Fruit fly (Drosophila melanogaster) whole organism, embryonic: ENCODE data around the gene Hsp67Ba.

Source experiments
- Atf-2 ChIP-seq: fragments of 200-800 bp; sonication (Bioruptor generic); optimal IDR thresholded peaks from 2 replicates; lab custom pipeline; 2016; ENCODE audit warnings: missing biosample characterization, missing genetic modification characterization
- CG10431 ChIP-seq: fragments of 200-800 bp; sonication (Bioruptor generic); optimal IDR thresholded peaks from 3 replicates; lab custom pipeline; 2018; ENCODE audit warnings: missing biosample characterization, mild to moderate bottlenecking, missing genetic modification characterization
- Eip74EF ChIP-seq, 2 experiments: fragments of 200-800 bp in 1 of 2; fragments of >200 bp in 1 of 2; sonication (Bioruptor generic) in 1 of 2; optimal IDR thresholded peaks; 2 replicates each; lab custom pipeline; 2017 to 2019; ENCODE audit warnings: missing biosample characterization in 2 of 2, missing genetic modification characterization in 2 of 2, mild to moderate bottlenecking in 1 of 2, moderate library complexity in 1 of 2
- NfI ChIP-seq: fragments of 200-800 bp; sonication (Bioruptor generic); optimal IDR thresholded peaks from 3 replicates; lab custom pipeline; 2018; ENCODE audit warnings: missing biosample characterization, mild to moderate bottlenecking, missing genetic modification characterization, moderate library complexity
- Rx ChIP-seq: fragments of 200-800 bp; sonication (Bioruptor generic); IDR thresholded peaks from 2 replicates; pipeline ENCODE4 v1.3.6; 2022; ENCODE audit warnings: missing biosample characterization, missing genetic modification characterization
- ato ChIP-seq: fragments of 200-800 bp; sonication (Bioruptor generic); IDR thresholded peaks from 2 replicates; pipeline ENCODE4 v1.3.6; 2022; ENCODE audit warnings: missing biosample characterization, missing genetic modification characterization; ENCODE audit not compliant: partially characterized antibody
- btn ChIP-seq: fragments of 200-800 bp; sonication (Bioruptor generic); optimal IDR thresholded peaks from 2 replicates; lab custom pipeline; 2016; ENCODE audit warnings: missing biosample characterization, missing genetic modification characterization
- esg ChIP-seq: fragments of 200-800 bp; sonication (Bioruptor generic); conservative IDR thresholded peaks from 2 replicates; pipeline ENCODE4 v1.3.6; 2022; ENCODE audit warnings: missing biosample characterization, missing genetic modification characterization
- otp ChIP-seq: fragments of 200-800 bp; sonication (Bioruptor generic); IDR thresholded peaks from 3 replicates; pipeline ENCODE4, ENCODE4 v1.3.6; 2022; ENCODE audit warnings: missing biosample characterization, missing genetic modification characterization
- psq ChIP-seq: fragments of 200-800 bp; sonication (Bioruptor generic); optimal IDR thresholded peaks from 2 replicates; lab custom pipeline; 2017; ENCODE audit warnings: missing biosample characterization, missing genetic modification characterization
- vvl ChIP-seq: fragments of 200-800 bp; sonication (Bioruptor generic); IDR thresholded peaks from 2 replicates; pipeline ENCODE4 v1.3.6; 2022; ENCODE audit warnings: missing biosample characterization, missing genetic modification characterization

DNA sequence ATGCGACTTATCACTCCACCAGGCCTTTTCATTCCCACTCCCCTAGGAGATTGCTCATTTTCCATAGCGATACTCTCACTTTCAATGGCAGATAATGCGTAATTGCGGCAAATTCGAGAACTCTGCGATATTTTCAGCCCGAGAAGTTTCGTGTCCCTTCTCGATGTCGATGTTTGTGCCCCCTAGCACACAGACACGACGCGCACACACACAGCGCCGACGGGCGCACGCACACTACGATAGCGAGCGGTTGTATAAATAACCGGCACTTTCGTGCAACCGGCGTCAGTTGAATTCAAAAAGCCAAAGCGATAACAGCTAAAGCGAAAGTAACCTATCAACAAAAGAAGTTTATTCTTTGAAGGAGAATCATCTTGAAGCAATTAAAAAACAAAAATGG lies 2.3 kb upstream of the Hsp67Ba start, which contains the start of gene Hsp23:
- no peak for TF ChIP-seq NfI
- no peak for TF ChIP-seq Atf-2 (GFP tag; lab: Kevin White, UChicago)
- TF ChIP-seq esg (GFP tag; lab: Robert Waterston, UW) = no peak
- no peak for TF ChIP-seq Rx (GFP tag; lab: Robert Waterston, UW)
- TF ChIP-seq ato (GFP tag; lab: Robert Waterston, UW) = no peak
- TF ChIP-seq Eip74EF (GFP tag; optimal IDR thresholded peaks at IDR 0.05; lab: Kevin White, UChicago) = no peak
- TF ChIP-seq psq (GFP tag; lab: Kevin White, UChicago) = no peak
- TF ChIP-seq otp (GFP tag; lab: Robert Waterston, UW) = no peak
- TF ChIP-seq CG10431 (GFP tag; lab: Kevin White, UChicago) = no peak
- TF ChIP-seq btn (GFP tag; lab: Kevin White, UChicago) = no peak
- no peak for TF ChIP-seq vvl
